Fruit fly (Drosophila melanogaster) whole organism, prepupa: ENCODE results near the gene CG13920.

ENCODE experiments used
- CG10631 ChIP-seq: fragments of 200-800 bp; sonication (Bioruptor generic); optimal IDR thresholded peaks from 2 replicates; lab custom pipeline; 2016; ENCODE audit warnings: missing biosample characterization, missing genetic modification characterization
- CG10669 ChIP-seq: fragments of 200-800 bp; sonication (Bioruptor generic); optimal IDR thresholded peaks from 3 replicates; lab custom pipeline; 2018; ENCODE audit warnings: missing biosample characterization, mild to moderate bottlenecking, missing genetic modification characterization, moderate library complexity
- CG11902 ChIP-seq: fragments of 200-800 bp; sonication (Bioruptor generic); optimal IDR thresholded peaks from 3 replicates; lab custom pipeline; 2016; ENCODE audit warnings: missing biosample characterization, missing genetic modification characterization
- CG1621 ChIP-seq: fragments of 200-800 bp; sonication (Bioruptor generic); optimal IDR thresholded peaks from 3 replicates; lab custom pipeline; 2018; ENCODE audit warnings: missing biosample characterization, mild to moderate bottlenecking, missing genetic modification characterization
- CG16779 ChIP-seq: fragments of 200-800 bp; sonication (Bioruptor generic); optimal IDR thresholded peaks from 3 replicates; lab custom pipeline; 2017; ENCODE audit warnings: missing biosample characterization, mild to moderate bottlenecking, missing genetic modification characterization
- CG3032 ChIP-seq: fragments of 200-800 bp; optimal IDR thresholded peaks from 2 replicates; lab custom pipeline; 2019; ENCODE audit warnings: missing biosample characterization, mild to moderate bottlenecking, missing genetic modification characterization, moderate library complexity
- CG34406 ChIP-seq: fragments of 200-800 bp; sonication (Bioruptor generic); optimal IDR thresholded peaks from 3 replicates; lab custom pipeline; 2016; ENCODE audit warnings: missing biosample characterization, missing genetic modification characterization
- CG3919 ChIP-seq: fragments of 200-800 bp; sonication (Bioruptor generic); optimal IDR thresholded peaks from 3 replicates; lab custom pipeline; 2016; ENCODE audit warnings: missing biosample characterization, missing genetic modification characterization
- CG4318 ChIP-seq: fragments of 200-800 bp; sonication (Bioruptor generic); optimal IDR thresholded peaks from 3 replicates; lab custom pipeline; 2017; ENCODE audit warnings: missing biosample characterization, mild to moderate bottlenecking, missing genetic modification characterization
- CG6163 ChIP-seq: fragments of 200-800 bp; sonication (Bioruptor generic); IDR thresholded peaks from 3 replicates; pipeline ENCODE4 v1.3.6; 2022; ENCODE audit warnings: missing biosample characterization, missing genetic modification characterization
- CG6808 ChIP-seq: fragments of 200-800 bp; sonication (Bioruptor generic); optimal IDR thresholded peaks from 3 replicates; lab custom pipeline; 2017; ENCODE audit warnings: missing biosample characterization, missing genetic modification characterization, mild to moderate bottlenecking, moderate library complexity, missing genetic modification reagents
- CG6854 ChIP-seq: fragments of 200-800 bp; sonication (Bioruptor generic); optimal IDR thresholded peaks from 2 replicates; lab custom pipeline; 2017; ENCODE audit warnings: missing biosample characterization, mild to moderate bottlenecking, missing genetic modification characterization
- CG7368 ChIP-seq: fragments of 200-800 bp; sonication (Bioruptor generic); optimal IDR thresholded peaks from 3 replicates; lab custom pipeline; 2016; ENCODE audit warnings: missing biosample characterization, missing genetic modification characterization
- CG8119 ChIP-seq: fragments of 200-800 bp; sonication (Bioruptor generic); IDR thresholded peaks from 3 replicates; pipeline ENCODE4 v1.3.6; 2022; ENCODE audit warnings: missing biosample characterization, missing genetic modification characterization
- CG8632 ChIP-seq: fragments of 200-800 bp; sonication (Bioruptor generic); optimal IDR thresholded peaks from 3 replicates; lab custom pipeline; 2016; ENCODE audit warnings: missing biosample characterization, missing genetic modification characterization
- Eip78C ChIP-seq: fragments of 200-800 bp; sonication (Bioruptor generic); peaks from one replicate; lab custom pipeline; 2016; ENCODE audit warnings: missing biosample characterization, missing genetic modification characterization
- Ets96B ChIP-seq: fragments of 200-800 bp; optimal IDR thresholded peaks from 2 replicates; lab custom pipeline; 2019; ENCODE audit warnings: missing biosample characterization, mild to moderate bottlenecking, missing genetic modification characterization, moderate library complexity
- Gug ChIP-seq: fragments of 200-800 bp; sonication (Bioruptor generic); IDR thresholded peaks from 2 replicates; pipeline ENCODE4 v1.3.6; 2022; ENCODE audit warnings: missing biosample characterization, missing genetic modification characterization
- Hr38 ChIP-seq: sonication (Bioruptor generic); optimal IDR thresholded peaks from 2 replicates; lab custom pipeline; 2016; ENCODE audit warnings: missing biosample characterization, missing genetic modification characterization
- Hr4 ChIP-seq: fragments of 200-800 bp; sonication (Bioruptor generic); optimal IDR thresholded peaks from 3 replicates; lab custom pipeline; 2016; ENCODE audit warnings: missing biosample characterization, missing genetic modification characterization
- Lpt ChIP-seq: fragments of 200-800 bp; sonication (Bioruptor generic); optimal IDR thresholded peaks from 3 replicates; lab custom pipeline; 2016; ENCODE audit warnings: missing biosample characterization, missing genetic modification characterization
- Met ChIP-seq: fragments of 200-800 bp; sonication (Bioruptor generic); optimal IDR thresholded peaks from 3 replicates; lab custom pipeline; 2016; ENCODE audit warnings: missing biosample characterization, missing genetic modification characterization
- Smox ChIP-seq: fragments of 200-800 bp; sonication (Bioruptor generic); optimal IDR thresholded peaks from 3 replicates; lab custom pipeline; 2016; ENCODE audit warnings: missing biosample characterization, missing genetic modification characterization
- Sox102F ChIP-seq: fragments of 200-800 bp; sonication (Bioruptor generic); optimal IDR thresholded peaks from 2 replicates; lab custom pipeline; 2016; ENCODE audit warnings: missing biosample characterization, mild to moderate bottlenecking, missing genetic modification characterization
- Sox14 ChIP-seq: fragments of 200-800 bp; sonication (Bioruptor generic); optimal IDR thresholded peaks from 3 replicates; lab custom pipeline; 2016; ENCODE audit warnings: missing biosample characterization, missing genetic modification characterization
- achi ChIP-seq: fragments of 200-800 bp; sonication (Bioruptor generic); optimal IDR thresholded peaks from 3 replicates; lab custom pipeline; 2016; ENCODE audit warnings: missing biosample characterization, missing genetic modification characterization
- acj6 ChIP-seq: fragments of 200-800 bp; sonication (Bioruptor generic); optimal IDR thresholded peaks from 3 replicates; lab custom pipeline; 2016; ENCODE audit warnings: missing biosample characterization, missing genetic modification characterization
- cyc ChIP-seq: fragments of 200-800 bp; sonication (Bioruptor generic); optimal IDR thresholded peaks from 3 replicates; lab custom pipeline; 2016; ENCODE audit warnings: missing biosample characterization, missing genetic modification characterization
- dac ChIP-seq: fragments of 200-800 bp; sonication (Bioruptor generic); optimal IDR thresholded peaks from 2 replicates; lab custom pipeline; 2017; ENCODE audit warnings: missing biosample characterization, mild to moderate bottlenecking, missing genetic modification characterization
- dsx ChIP-seq: fragments of 200-800 bp; optimal IDR thresholded peaks from 3 replicates; lab custom pipeline; 2019; ENCODE audit warnings: missing biosample characterization, mild to moderate bottlenecking, missing genetic modification characterization, moderate library complexity; ENCODE audit not compliant: poor library complexity, severe bottlenecking
- fd59A ChIP-seq: fragments of 200-800 bp; sonication (Bioruptor generic); optimal IDR thresholded peaks from 2 replicates; lab custom pipeline; 2017; ENCODE audit warnings: missing biosample characterization, mild to moderate bottlenecking, missing genetic modification characterization, missing genetic modification reagents
- fkh ChIP-seq: fragments of 200-800 bp; sonication (Bioruptor generic); optimal IDR thresholded peaks from 3 replicates; lab custom pipeline; 2017; ENCODE audit warnings: missing biosample characterization, mild to moderate bottlenecking, missing genetic modification characterization, moderate library complexity
- net ChIP-seq: fragments of 200-800 bp; sonication (Bioruptor generic); optimal IDR thresholded peaks from 3 replicates; lab custom pipeline; 2016; ENCODE audit warnings: missing biosample characterization, missing genetic modification characterization
- pdm3 ChIP-seq: fragments of 200-800 bp; sonication (Bioruptor generic); optimal IDR thresholded peaks from 3 replicates; lab custom pipeline; 2016; ENCODE audit warnings: missing biosample characterization, missing genetic modification characterization
- salr ChIP-seq, 2 experiments: fragments of 200-800 bp; sonication (Bioruptor generic); optimal IDR thresholded peaks; 3 replicates each; lab custom pipeline; 2016 to 2018; ENCODE audit warnings: missing biosample characterization in 2 of 2, missing genetic modification characterization in 2 of 2, mild to moderate bottlenecking in 1 of 2
- spab ChIP-seq: fragments of 200-800 bp; sonication (Bioruptor generic); optimal IDR thresholded peaks from 2 replicates; lab custom pipeline; 2017; ENCODE audit warnings: missing biosample characterization, mild to moderate bottlenecking, missing genetic modification characterization, missing genetic modification reagents
- ss ChIP-seq, 2 experiments: fragments of 200-800 bp; sonication (Bioruptor generic); optimal IDR thresholded peaks; 2 replicates in 1 of 2; 3 replicates in 1 of 2; lab custom pipeline; 2017 to 2018; ENCODE audit warnings: mild to moderate bottlenecking in 2 of 2, missing biosample characterization in 2 of 2, missing genetic modification characterization in 2 of 2, moderate library complexity in 1 of 2
- svp ChIP-seq: fragments of 200-800 bp; sonication (Bioruptor generic); peaks from one replicate; lab custom pipeline; 2016; ENCODE audit warnings: missing biosample characterization, missing genetic modification characterization

Gene CG13920

DNA sequence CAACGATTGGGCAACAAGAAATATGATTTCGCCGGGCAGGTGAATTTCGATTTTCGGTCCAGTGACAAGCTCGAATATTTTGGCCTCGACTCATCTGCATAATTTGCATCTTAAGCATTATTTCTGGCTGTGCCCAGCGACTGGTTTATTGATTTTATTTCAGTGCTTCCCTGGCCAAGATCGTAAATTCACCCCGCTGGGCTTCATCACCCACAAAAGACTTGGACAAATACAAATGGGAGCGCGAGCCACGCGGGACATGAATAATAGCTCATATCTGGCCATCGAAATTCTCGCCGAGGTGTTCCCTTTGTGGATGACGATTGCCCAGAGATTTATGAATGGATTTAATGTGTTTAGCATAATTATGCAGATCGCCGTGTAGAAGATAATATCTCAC, 26.5 kb downstream of the CG13920 start:
- TF ChIP-seq Lpt (no peak), Sox14 (GFP tag; lab: Kevin White, UChicago) (no peak), dac (GFP tag; lab: Kevin White, UChicago) (no peak), salr (GFP tag; optimal IDR thresholded peaks at IDR 0.05; lab: Kevin White, UChicago) (no peak), fkh (GFP tag; lab: Kevin White, UChicago) (no peak), Hr4 (GFP tag; lab: Kevin White, UChicago) (no peak)
- TF ChIP-seq, all 60 proteins: peak for 0

DNA sequence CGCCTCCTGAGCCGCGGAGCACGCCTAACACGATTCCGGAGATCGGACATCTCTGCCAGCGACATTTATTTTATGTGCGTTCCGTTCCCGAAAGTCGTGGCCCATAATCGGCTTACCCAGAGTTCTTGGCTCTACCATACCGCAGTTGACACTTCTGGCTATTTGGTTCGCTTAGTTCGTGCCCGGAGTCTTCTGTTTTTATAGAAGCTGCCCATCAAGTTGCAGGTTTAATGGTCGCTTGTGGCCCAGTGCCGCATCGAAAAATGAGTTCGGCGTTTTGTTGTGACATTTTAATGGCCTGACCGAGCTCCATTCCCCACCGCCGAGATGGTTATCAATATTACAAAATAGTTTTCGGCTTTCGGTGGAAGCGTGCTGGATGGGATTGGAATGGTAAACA, 27.5 kb downstream of the CG13920 start:
- TF ChIP-seq CG16779 (tag; lab: Kevin White, UChicago) (no peak), Smox (GFP tag; lab: Kevin White, UChicago) (no peak), Hr38 (GFP tag; lab: Kevin White, UChicago) (no peak), achi (no peak), CG10669 (GFP tag; lab: Kevin White, UChicago) (no peak), CG6163 (no peak), net (GFP tag; lab: Kevin White, UChicago) (no peak), cyc (GFP tag; lab: Kevin White, UChicago) (no peak)

DNA sequence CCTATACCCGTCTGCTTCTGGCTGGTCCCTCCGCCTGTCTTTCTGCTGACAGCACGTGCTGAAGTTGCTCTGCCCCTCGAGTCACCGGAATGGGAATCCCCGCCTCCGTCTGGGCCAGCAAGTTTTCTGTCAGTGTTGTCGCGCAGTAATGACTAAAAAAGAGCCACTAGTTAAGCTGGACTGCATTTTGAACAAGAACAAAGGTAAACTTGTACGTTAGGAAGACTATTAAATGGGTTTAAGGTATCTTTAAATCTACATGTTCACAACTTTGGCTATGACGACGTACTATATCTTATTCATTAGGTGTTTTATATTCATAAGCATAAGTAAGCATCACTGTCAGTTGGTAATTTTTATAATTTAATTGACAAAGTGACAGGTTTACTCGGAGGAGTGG, 30.6 kb downstream of the CG13920 start:
- TF ChIP-seq acj6 (GFP tag; lab: Kevin White, UChicago): peak; percentile 3
- peak; percentile 2 for TF ChIP-seq CG11902 (GFP tag; lab: Kevin White, UChicago)
- TF ChIP-seq Ets96B (tag; lab: Kevin White, UChicago): peak; percentile 47
- 0 out of 3 replicates have a peak, but pooled peaks have one; percentile 43 for TF ChIP-seq CG6163
- no peak for TF ChIP-seq Smox (GFP tag; lab: Kevin White, UChicago)
- TF ChIP-seq CG4318: no peak
- peak; percentile 15 for TF ChIP-seq spab (GFP tag; lab: Kevin White, UChicago)
- no peak for TF ChIP-seq CG6854 (GFP tag; lab: Kevin White, UChicago)
- TF ChIP-seq Gug (GFP tag; lab: Robert Waterston, UW): no peak
- peak; percentile 38 for TF ChIP-seq CG3032 (tag; lab: Kevin White, UChicago)
- peak; percentile 62 for TF ChIP-seq svp (GFP tag; lab: Kevin White, UChicago)
- TF ChIP-seq fkh (GFP tag; lab: Kevin White, UChicago): no peak
- no peak for TF ChIP-seq CG34406 (GFP tag; lab: Kevin White, UChicago)
- TF ChIP-seq CG6808 (GFP tag; lab: Kevin White, UChicago): peak; percentile 57
- peak; percentile 44 for TF ChIP-seq dsx
- no peak for TF ChIP-seq CG7368
- TF ChIP-seq Sox102F (GFP tag; lab: Kevin White, UChicago): no peak
- TF ChIP-seq CG10631: peak; percentile 6
- peak; percentile 12 for TF ChIP-seq CG1621 (tag; lab: Kevin White, UChicago)
- TF ChIP-seq Met: peak; percentile 26
- no peak for TF ChIP-seq CG8632 (GFP tag; lab: Kevin White, UChicago)
- TF ChIP-seq ss (GFP tag; optimal IDR thresholded peaks at IDR 0.05; lab: Kevin White, UChicago): peak; percentile 23 to 56
- TF ChIP-seq achi: peak; percentile 17
- peak; percentile 26 for TF ChIP-seq CG3919 (GFP tag; lab: Kevin White, UChicago)
- peak; percentile 78 for TF ChIP-seq Eip78C (GFP tag; lab: Kevin White, UChicago)
- TF ChIP-seq Sox14 (GFP tag; lab: Kevin White, UChicago): peak; percentile 8
- TF ChIP-seq Lpt: no peak
- TF ChIP-seq CG10669 (GFP tag; lab: Kevin White, UChicago): peak; percentile 28
- peak; percentile 24 for TF ChIP-seq pdm3 (GFP tag; lab: Kevin White, UChicago)
- TF ChIP-seq fd59A (GFP tag; lab: Kevin White, UChicago): no peak
- TF ChIP-seq CG8119: 0 out of 3 replicates have a peak, but pooled peaks have one; percentile 21
- TF ChIP-seq, all 60 proteins: peak for 20
